Worm (Caenorhabditis elegans) whole organism, midembryonic: ENCODE data around the gene rpn-6.1.

Source experiments
- T22C8.4 ChIP-seq: fragments of 200-800 bp; sonication (Bioruptor generic); IDR thresholded peaks from 2 replicates; pipeline ENCODE4 v1.3.6; 2022; ENCODE audit warnings: missing genetic modification characterization, missing compliant biosample characterization
- cog-1 ChIP-seq: sonication (generic microtip); optimal IDR thresholded peaks from 2 replicates; lab custom pipeline; 2016; ENCODE audit warnings: missing genetic modification characterization, missing compliant biosample characterization
- flt-1 ChIP-seq: fragments of 200-800 bp; sonication (Bioruptor generic); IDR thresholded peaks from 2 replicates; pipeline ENCODE4 v1.3.6; 2022; ENCODE audit warnings: missing genetic modification characterization, missing compliant biosample characterization
- klf-2 ChIP-seq: fragments of 200-800 bp; sonication (Bioruptor generic); conservative IDR thresholded peaks from 2 replicates; pipeline ENCODE4 v1.3.6; 2022; ENCODE audit warnings: missing genetic modification reagents, missing genetic modification characterization, missing compliant biosample characterization
- med-1 ChIP-seq: sonication (generic microtip); optimal IDR thresholded peaks from 2 replicates; lab custom pipeline; 2017; ENCODE audit warnings: missing genetic modification characterization, mild to moderate bottlenecking, missing compliant biosample characterization, antibody characterized with exemption, missing genetic modification reagents; ENCODE audit not compliant: insufficient read depth
- ref-1 ChIP-seq: fragments of 200-800 bp; sonication (Bioruptor generic); conservative IDR thresholded peaks from 2 replicates; pipeline ENCODE4 v1.3.6; 2022; ENCODE audit warnings: missing genetic modification reagents, missing genetic modification characterization, missing compliant biosample characterization
- tab-1 ChIP-seq: fragments of 200-800 bp; sonication (Bioruptor generic); IDR thresholded peaks from 2 replicates; pipeline ENCODE4 v1.3.6; 2022; ENCODE audit warnings: missing genetic modification characterization, missing compliant biosample characterization
- ztf-23 ChIP-seq: fragments of 200-800 bp; sonication (Bioruptor generic); IDR thresholded peaks from 2 replicates; pipeline ENCODE4 v1.3.6; 2022; ENCODE audit warnings: missing genetic modification reagents, missing genetic modification characterization, missing compliant biosample characterization
- ztf-29 ChIP-seq: fragments of 200-800 bp; sonication (Bioruptor generic); IDR thresholded peaks from 2 replicates; pipeline ENCODE4 v1.3.6; 2022; ENCODE audit warnings: missing genetic modification reagents, missing genetic modification characterization, missing compliant biosample characterization

rpn-6.1 gene

ce11 chrIII:6945319-6945718, 16.5 kb downstream of the rpn-6.1 start:
- no peak for TF ChIP-seq ztf-23 (GFP tag; lab: Robert Waterston, UW)
- 0 out of 2 replicates have a peak, but pooled peaks have one; percentile 46 for TF ChIP-seq tab-1
- no peak for TF ChIP-seq ztf-29 (GFP tag; lab: Robert Waterston, UW)
- no peak for TF ChIP-seq T22C8.4
- TF ChIP-seq cog-1 (tag; lab: Kevin White, UChicago): no peak

- no peak for TF ChIP-seq ref-1
- no peak for TF ChIP-seq med-1 (GFP tag; lab: Kevin White, UChicago)
- no peak for TF ChIP-seq ztf-29 (GFP tag; lab: Robert Waterston, UW)
- TF ChIP-seq ztf-23 (GFP tag; lab: Robert Waterston, UW): no peak
- no peak for TF ChIP-seq flt-1 (GFP tag; lab: Robert Waterston, UW)
- no peak for TF ChIP-seq klf-2 (GFP tag; lab: Robert Waterston, UW)
- no peak for TF ChIP-seq cog-1 (tag; lab: Kevin White, UChicago)
- TF ChIP-seq tab-1: no peak
These were observed 22.3 kb downstream of the rpn-6.1 start, which contains the start of gene F57B9.3 for ce11 chrIII:6939523-6939922. Gene F57B9.3, plus strand, starts transcription at chrIII:6939823.

- no peak for TF ChIP-seq med-1 (GFP tag; lab: Kevin White, UChicago)
- no peak for TF ChIP-seq ztf-23 (GFP tag; lab: Robert Waterston, UW)
- TF ChIP-seq flt-1 (GFP tag; lab: Robert Waterston, UW): no peak
- no peak for TF ChIP-seq klf-2 (GFP tag; lab: Robert Waterston, UW)
- TF ChIP-seq ref-1: no peak
- TF ChIP-seq cog-1 (tag; lab: Kevin White, UChicago): no peak
- TF ChIP-seq ztf-29 (GFP tag; lab: Robert Waterston, UW): no peak
- TF ChIP-seq T22C8.4: no peak
- TF ChIP-seq tab-1: no peak
These were observed 26.4 kb downstream of the rpn-6.1 start, which contains the start of the genes F57B9.8 and coq-2 for ce11 chrIII:6935269-6936017. Gene F57B9.8, minus strand, starts transcription at chrIII:6935319. Gene coq-2, plus strand, starts transcription at chrIII:6935967.

- TF ChIP-seq T22C8.4 (no peak), klf-2 (GFP tag; lab: Robert Waterston, UW) (no peak), med-1 (GFP tag; lab: Kevin White, UChicago) (no peak), ztf-23 (GFP tag; lab: Robert Waterston, UW) (no peak), flt-1 (GFP tag; lab: Robert Waterston, UW) (no peak), ref-1 (no peak), tab-1 (no peak), cog-1 (tag; lab: Kevin White, UChicago) (no peak), ztf-29 (GFP tag; lab: Robert Waterston, UW) (no peak)
These were observed 29.9 kb downstream of the rpn-6.1 start, which contains the start of gene byn-1 for ce11 chrIII:6931896-6932295. Gene byn-1, plus strand, starts transcription at chrIII:6932001.

ce11 chrIII:6929558-6930167, 32.1 kb downstream of the rpn-6.1 start, which contains the start of gene inf-1:
Gene inf-1, plus strand, starts transcription at chrIII:6930134.
- TF ChIP-seq ref-1 (no peak), ztf-29 (GFP tag; lab: Robert Waterston, UW) (no peak), med-1 (GFP tag; lab: Kevin White, UChicago) (no peak), flt-1 (GFP tag; lab: Robert Waterston, UW) (no peak), tab-1 (no peak), ztf-23 (GFP tag; lab: Robert Waterston, UW) (no peak), cog-1 (tag; lab: Kevin White, UChicago) (no peak), klf-2 (GFP tag; lab: Robert Waterston, UW) (no peak), T22C8.4 (no peak)

- TF ChIP-seq klf-2 (GFP tag; lab: Robert Waterston, UW): no peak
- no peak for TF ChIP-seq tab-1
- TF ChIP-seq cog-1 (tag; lab: Kevin White, UChicago): no peak
- peak; percentile 25; the same call in 1 of the 2 replicates for TF ChIP-seq T22C8.4
These were observed 33.1 kb downstream of the rpn-6.1 start, which contains the start of gene flap-1 for ce11 chrIII:6928725-6929124. Gene flap-1, minus strand, starts transcription at chrIII:6928825.

- no peak for TF ChIP-seq cog-1 (tag; lab: Kevin White, UChicago)
- TF ChIP-seq ref-1: no peak
- no peak for TF ChIP-seq ztf-23 (GFP tag; lab: Robert Waterston, UW)
- no peak for TF ChIP-seq klf-2 (GFP tag; lab: Robert Waterston, UW)
- no peak for TF ChIP-seq ztf-29 (GFP tag; lab: Robert Waterston, UW)
- TF ChIP-seq tab-1: no peak
- no peak for TF ChIP-seq med-1 (GFP tag; lab: Kevin White, UChicago)
- no peak for TF ChIP-seq T22C8.4
- TF ChIP-seq flt-1 (GFP tag; lab: Robert Waterston, UW): no peak
These were observed 47.0 kb downstream of the rpn-6.1 start for ce11 chrIII:6914840-6915239.

- no peak for TF ChIP-seq med-1 (GFP tag; lab: Kevin White, UChicago)
- no peak for TF ChIP-seq cog-1 (tag; lab: Kevin White, UChicago)
- no peak for TF ChIP-seq ztf-29 (GFP tag; lab: Robert Waterston, UW)
- no peak for TF ChIP-seq T22C8.4
- TF ChIP-seq ref-1: no peak
- TF ChIP-seq ztf-23 (GFP tag; lab: Robert Waterston, UW): no peak
- TF ChIP-seq flt-1 (GFP tag; lab: Robert Waterston, UW): no peak
- TF ChIP-seq tab-1: no peak
- no peak for TF ChIP-seq klf-2 (GFP tag; lab: Robert Waterston, UW)
These were observed 49.4 kb downstream of the rpn-6.1 start, which contains the start of gene pdf-1 for ce11 chrIII:6912381-6912780. Gene pdf-1, minus strand, starts transcription at chrIII:6912481.
